Worm (Caenorhabditis elegans): ENCODE results near the gene faah-6.

The faah-6 gene

DNA sequence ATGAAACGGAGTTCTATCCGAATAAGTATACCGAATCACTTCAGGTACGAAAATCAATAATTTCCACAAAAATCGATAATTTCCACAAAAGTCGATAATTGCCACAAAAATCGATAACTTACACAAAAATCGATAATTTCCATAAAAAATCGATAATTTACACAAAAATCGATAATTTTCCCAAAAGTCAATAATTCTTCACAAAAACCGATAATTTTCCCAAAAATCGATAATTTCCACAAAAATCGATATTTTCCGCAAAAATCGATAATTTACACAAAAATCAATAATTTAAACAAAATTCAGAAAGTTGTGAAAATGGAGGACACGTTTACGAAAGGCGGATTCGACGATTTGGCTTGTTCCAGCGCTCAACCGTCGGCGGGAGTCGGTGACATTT is 35.4 kb upstream of the faah-6 start:
- TF ChIP-seq ceh-39 (tag; optimal IDR thresholded peaks at IDR 0.05) (peak; percentile 55), nhr-28 (tag; optimal IDR thresholded peaks at IDR 0.05) (no peak), M03D4.4 (tag; optimal IDR thresholded peaks at IDR 0.05) (no peak)

DNA sequence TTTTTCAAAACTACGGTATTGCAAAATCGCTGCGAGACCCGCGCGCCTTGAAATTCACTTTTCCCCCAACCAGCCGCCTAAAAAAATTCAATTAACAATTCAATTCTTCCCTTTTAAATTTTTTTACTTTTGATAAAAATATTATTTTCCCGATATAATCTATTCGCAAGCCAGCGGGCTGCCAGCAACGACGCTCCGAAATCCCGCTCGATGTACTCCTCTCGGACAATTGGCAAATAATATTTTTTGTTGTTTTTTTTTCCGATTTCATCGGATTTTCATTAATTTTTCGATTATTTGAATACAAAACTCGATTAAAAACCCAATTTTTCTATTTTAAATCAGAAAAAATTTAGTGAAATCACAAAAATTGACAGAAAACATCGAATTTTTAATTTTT is 34.5 kb upstream of the faah-6 start:
- no peak for TF ChIP-seq M03D4.4 (tag; optimal IDR thresholded peaks at IDR 0.05)

DNA sequence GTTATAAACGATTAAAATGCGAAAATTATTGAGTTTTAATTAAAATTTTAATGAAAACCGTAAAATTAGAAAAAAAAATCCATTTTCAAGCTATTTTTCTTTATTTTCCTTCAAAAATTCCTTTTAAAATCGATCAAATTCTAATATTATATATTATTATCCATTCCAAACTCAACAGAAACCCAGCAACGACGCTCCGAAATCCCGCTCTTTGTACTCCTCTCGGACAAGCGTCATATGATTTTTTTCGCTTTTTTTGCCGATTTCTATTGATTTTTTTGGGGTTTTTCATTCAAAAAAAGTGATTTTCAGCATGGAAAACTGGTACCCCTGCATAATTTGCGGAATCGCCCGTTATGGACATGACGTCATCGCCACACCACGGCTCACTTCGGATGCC is 33.8 kb upstream of the faah-6 start, which contains the start of gene ceh-91:
Gene ceh-91, plus strand, starts transcription at position 301 of the 400 bp plus-strand sequence.
- TF ChIP-seq zip-8 (tag; optimal IDR thresholded peaks at IDR 0.05) = peak; percentile 11
- no peak for TF ChIP-seq hlh-1 (tag; optimal IDR thresholded peaks at IDR 0.05)

DNA sequence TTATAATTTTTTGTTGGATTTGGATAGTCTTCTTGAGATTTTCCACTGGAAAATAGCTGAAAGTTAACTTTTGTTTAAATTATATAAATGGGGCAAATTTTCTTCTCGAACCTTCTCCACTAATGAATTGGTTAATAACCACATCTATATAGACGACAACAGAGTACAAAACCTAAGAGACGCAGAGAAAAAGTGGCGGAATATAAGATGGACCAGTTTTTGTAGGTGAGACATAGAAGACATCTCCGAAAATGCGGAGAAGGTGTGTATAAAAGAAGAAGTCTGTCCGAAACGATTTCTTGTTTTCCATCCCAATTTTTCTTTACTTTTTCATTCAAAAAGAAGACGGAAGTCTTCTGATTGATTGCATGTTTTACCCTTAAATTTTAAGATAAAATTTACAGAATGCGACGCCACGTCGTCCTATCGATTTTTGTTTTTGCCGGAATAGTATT is 25.4 kb upstream of the faah-6 start, which contains the start of gene gly-8:
Gene gly-8, plus strand, starts transcription at position 405 of the 455 bp plus-strand sequence.
- TF ChIP-seq sem-2 (GFP tag; optimal IDR thresholded peaks at IDR 0.05) = no peak
- no peak for TF ChIP-seq elt-1 (tag; optimal IDR thresholded peaks at IDR 0.05; ENCODE audit: borderline replicate concordance, insufficient read depth)
- TF ChIP-seq ceh-83 (GFP tag; optimal IDR thresholded peaks at IDR 0.05) = no peak
- TF ChIP-seq zip-8 (tag; optimal IDR thresholded peaks at IDR 0.05) = no peak
- TF ChIP-seq ham-2 (GFP tag; optimal IDR thresholded peaks at IDR 0.05) = no peak
- peak; percentile 13 for TF ChIP-seq ces-1 (GFP tag; optimal IDR thresholded peaks at IDR 0.05)
- no peak for TF ChIP-seq snpc-4 (tag; optimal IDR thresholded peaks at IDR 0.05)
- TF ChIP-seq nhr-237 (tag; optimal IDR thresholded peaks at IDR 0.05) = no peak

DNA sequence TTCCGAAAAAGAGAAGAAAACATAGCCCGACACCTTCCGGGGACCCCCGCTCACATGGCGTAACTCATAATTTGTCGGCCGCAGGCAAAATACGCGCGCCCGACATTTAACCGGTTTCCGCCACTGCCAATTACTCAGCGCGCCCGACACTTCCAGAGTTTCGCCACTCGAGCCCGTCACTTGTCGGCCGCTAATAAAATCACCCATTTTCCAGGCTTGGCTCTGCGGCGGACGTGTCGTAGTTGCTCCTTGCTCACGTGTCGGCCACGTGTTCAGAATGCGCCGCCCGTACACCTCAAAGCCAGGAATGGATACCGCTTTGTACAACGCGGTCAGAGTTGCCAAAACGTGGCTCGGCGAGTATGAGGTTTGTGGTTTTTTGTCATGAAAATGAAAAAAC is 22.6 kb upstream of the faah-6 start:
- TF ChIP-seq unc-39 (tag; optimal IDR thresholded peaks at IDR 0.05) (no peak), mab-5 (tag; optimal IDR thresholded peaks at IDR 0.05) (no peak), ceh-39 (tag; optimal IDR thresholded peaks at IDR 0.05) (no peak), nhr-12 (tag; optimal IDR thresholded peaks at IDR 0.05) (no peak), M03D4.4 (tag; optimal IDR thresholded peaks at IDR 0.05) (no peak), tbx-8 (GFP tag; optimal IDR thresholded peaks at IDR 0.05) (no peak), lin-32 (GFP tag; optimal IDR thresholded peaks at IDR 0.05) (no peak), nhr-28 (tag; optimal IDR thresholded peaks at IDR 0.05) (no peak), ceh-83 (GFP tag; optimal IDR thresholded peaks at IDR 0.05) (no peak)

DNA sequence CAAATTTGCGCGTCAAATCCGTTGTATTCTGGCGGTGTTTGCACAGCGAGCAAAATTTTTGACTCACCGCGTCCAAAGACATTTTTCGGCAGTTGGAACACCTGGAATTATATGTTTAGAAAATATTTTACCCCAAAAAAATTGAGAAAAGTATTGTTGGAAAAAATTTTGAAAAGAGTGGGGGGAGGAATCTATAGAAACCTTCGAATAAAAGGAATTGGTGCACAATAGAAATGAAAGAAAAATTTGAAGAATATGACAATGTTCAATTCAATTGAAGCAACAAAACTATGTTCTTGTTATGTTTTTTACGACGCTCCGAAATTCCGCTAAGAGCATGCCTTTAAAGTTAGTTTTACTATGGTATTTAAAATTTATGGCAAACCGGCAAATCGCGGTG is 20.9 kb upstream of the faah-6 start, which contains the start of gene Y66A7A.7:
Gene Y66A7A.7, minus strand, starts transcription at position 101 of the 400 bp plus-strand sequence.
- TF ChIP-seq ceh-39 (tag; optimal IDR thresholded peaks at IDR 0.05) (no peak), nhr-76 (tag; optimal IDR thresholded peaks at IDR 0.05) (no peak), unc-39 (tag; optimal IDR thresholded peaks at IDR 0.05) (no peak), lsy-2 (tag; optimal IDR thresholded peaks at IDR 0.05) (no peak), M03D4.4 (tag; optimal IDR thresholded peaks at IDR 0.05) (no peak)

DNA sequence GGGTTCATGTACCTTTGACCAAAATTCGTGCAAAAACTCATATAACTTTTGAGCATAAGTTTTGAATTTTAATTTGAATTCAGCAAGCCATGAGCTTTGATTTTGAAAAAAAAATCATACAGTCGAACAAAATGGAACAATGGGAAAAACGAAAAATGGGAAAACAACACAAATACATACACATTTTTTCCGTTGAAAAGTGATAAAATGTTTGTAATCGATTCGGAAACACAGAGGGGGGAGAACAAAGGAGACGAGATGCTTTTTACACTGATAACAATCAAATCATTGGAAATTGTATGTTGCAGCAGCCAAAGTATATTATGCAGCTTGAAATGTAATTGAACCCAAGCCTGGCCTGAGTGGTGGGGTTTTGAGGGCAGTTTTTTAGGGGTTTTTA is 19.1 kb upstream of the faah-6 start:
- TF ChIP-seq hlh-1 (tag; optimal IDR thresholded peaks at IDR 0.05) = no peak
- TF ChIP-seq snpc-4 (tag; optimal IDR thresholded peaks at IDR 0.05) = no peak
- TF ChIP-seq sem-2 (GFP tag; optimal IDR thresholded peaks at IDR 0.05) = no peak
- TF ChIP-seq nhr-2 (tag; optimal IDR thresholded peaks at IDR 0.05) = no peak
- TF ChIP-seq nhr-28 (tag; optimal IDR thresholded peaks at IDR 0.05) = no peak
- TF ChIP-seq ham-2 (GFP tag; optimal IDR thresholded peaks at IDR 0.05) = no peak
- no peak for TF ChIP-seq ceh-39 (tag; optimal IDR thresholded peaks at IDR 0.05)
- TF ChIP-seq bed-3 (GFP tag; optimal IDR thresholded peaks at IDR 0.05) = no peak
- no peak for TF ChIP-seq nhr-237 (tag; optimal IDR thresholded peaks at IDR 0.05)
- TF ChIP-seq zip-8 (tag; optimal IDR thresholded peaks at IDR 0.05) = no peak
- no peak for TF ChIP-seq ces-1 (GFP tag; optimal IDR thresholded peaks at IDR 0.05)
- TF ChIP-seq cnd-1 (tag; optimal IDR thresholded peaks at IDR 0.05) = no peak

DNA sequence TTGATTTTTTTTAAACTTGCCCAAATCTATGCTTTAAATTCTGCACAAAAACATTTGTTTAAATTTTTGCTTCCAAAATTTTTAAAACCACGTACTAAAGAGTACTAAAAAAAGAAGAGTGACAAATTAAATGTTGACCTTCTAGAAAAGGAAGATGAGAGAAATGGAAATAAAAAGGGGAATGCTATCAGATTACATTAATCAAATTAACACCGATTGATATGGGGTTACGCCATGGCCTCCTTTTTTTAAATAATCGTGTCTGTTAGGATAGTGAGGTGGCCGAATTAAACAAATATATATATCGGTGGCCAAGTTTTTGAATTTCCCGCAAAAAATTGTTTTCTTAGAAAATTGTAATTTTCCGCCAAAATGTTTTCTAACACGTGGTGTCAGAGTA is 17.9 kb upstream of the faah-6 start:
- no peak for TF ChIP-seq lin-13 (tag; optimal IDR thresholded peaks at IDR 0.05)
- TF ChIP-seq lin-32 (GFP tag; optimal IDR thresholded peaks at IDR 0.05) = no peak
- no peak for TF ChIP-seq unc-62 (GFP tag; optimal IDR thresholded peaks at IDR 0.05)
- TF ChIP-seq mls-2 (tag; optimal IDR thresholded peaks at IDR 0.05) = no peak
- no peak for TF ChIP-seq nhr-76 (tag; optimal IDR thresholded peaks at IDR 0.05)
- no peak for TF ChIP-seq sem-2 (GFP tag; optimal IDR thresholded peaks at IDR 0.05)
- no peak for TF ChIP-seq flh-1 (GFP tag; optimal IDR thresholded peaks at IDR 0.05)
- no peak for TF ChIP-seq sptf-1 (tag; optimal IDR thresholded peaks at IDR 0.05)
- TF ChIP-seq cnd-1 (tag; optimal IDR thresholded peaks at IDR 0.05) = no peak

Measured in whole organism, mixed stage, embryonic.